Worm (Caenorhabditis elegans) whole organism, young adult: ENCODE results near the gene srh-214.

Source experiments
- F49E8.2 ChIP-seq: sonication (generic microtip); optimal IDR thresholded peaks from 3 replicates; lab custom pipeline; 2017; ENCODE audit warnings: missing genetic modification characterization, mild to moderate bottlenecking, missing compliant biosample characterization, antibody characterized with exemption, moderate library complexity; ENCODE audit not compliant: insufficient read depth
- ama-1 ChIP-seq, 3 experiments: fragments of 150-350 bp in 1 of 3; sonication (generic microtip) in 2 of 3; optimal IDR thresholded peaks; 2 replicates each; lab custom pipeline; 2014 to 2018; ENCODE audit warnings: missing biosample characterization in 2 of 3, missing genetic modification characterization in 2 of 3, missing genetic modification reagents in 2 of 3
- aptf-3 ChIP-seq: fragments of 200-800 bp; sonication (Bioruptor generic); IDR thresholded peaks from 2 replicates; pipeline ENCODE4 v1.3.6; 2022; ENCODE audit warnings: missing genetic modification characterization, missing compliant biosample characterization
- attf-3 ChIP-seq: fragments of 200-800 bp; sonication (Bioruptor generic); conservative IDR thresholded peaks from 2 replicates; pipeline ENCODE4 v1.3.6; 2022; ENCODE audit warnings: missing genetic modification reagents, missing genetic modification characterization, missing compliant biosample characterization
- cebp-2 ChIP-seq: fragments of 200-800 bp; sonication (Bioruptor generic); IDR thresholded peaks from 2 replicates; pipeline ENCODE4 v1.3.6; 2022; ENCODE audit warnings: missing genetic modification characterization, missing compliant biosample characterization
- ceh-91 ChIP-seq: fragments of 200-800 bp; sonication (Bioruptor generic); IDR thresholded peaks from 2 replicates; pipeline ENCODE4 v1.3.6; 2022; ENCODE audit warnings: missing genetic modification reagents, missing genetic modification characterization, missing compliant biosample characterization
- dox-1 ChIP-seq: fragments of 200-800 bp; sonication (Bioruptor generic); IDR thresholded peaks from 2 replicates; pipeline ENCODE4 v1.3.6; 2022; ENCODE audit warnings: missing genetic modification reagents, missing genetic modification characterization, missing compliant biosample characterization
- efl-1 ChIP-seq: fragments of 150-350 bp; optimal IDR thresholded peaks from 2 replicates; lab custom pipeline; 2014; ENCODE audit warnings: missing biosample characterization, missing genetic modification reagents, missing genetic modification characterization
- mcd-1 ChIP-seq: fragments of 200-800 bp; sonication (Bioruptor generic); IDR thresholded peaks from 2 replicates; pipeline ENCODE4 v1.3.6; 2022; ENCODE audit warnings: missing genetic modification reagents, missing genetic modification characterization, missing compliant biosample characterization
- nhr-120 ChIP-seq: fragments of 200-800 bp; sonication (Bioruptor generic); IDR thresholded peaks from 2 replicates; pipeline ENCODE4 v1.3.6; 2022; ENCODE audit warnings: missing genetic modification characterization, missing compliant biosample characterization
- nhr-80 ChIP-seq: sonication (generic microtip); optimal IDR thresholded peaks from 2 replicates; lab custom pipeline; 2016; ENCODE audit warnings: missing genetic modification characterization, missing compliant biosample characterization
- snpc-1.3 ChIP-seq: sonication (generic microtip); optimal IDR thresholded peaks from 2 replicates; lab custom pipeline; 2017; ENCODE audit warnings: missing genetic modification characterization, mild to moderate bottlenecking, missing compliant biosample characterization, antibody characterized with exemption, moderate library complexity, missing genotype, missing genetic modification reagents; ENCODE audit not compliant: insufficient read depth
- sptf-2 ChIP-seq: fragments of 200-800 bp; sonication (Bioruptor generic); optimal IDR thresholded peaks from 2 replicates; lab custom pipeline; 2018; ENCODE audit warnings: mild to moderate bottlenecking, missing genetic modification characterization, missing compliant biosample characterization
- ztf-6 ChIP-seq: fragments of 200-800 bp; sonication (Bioruptor generic); IDR thresholded peaks from 2 replicates; pipeline ENCODE4 v1.3.6; 2022; ENCODE audit warnings: missing genetic modification reagents, missing genetic modification characterization, missing compliant biosample characterization

DNA sequence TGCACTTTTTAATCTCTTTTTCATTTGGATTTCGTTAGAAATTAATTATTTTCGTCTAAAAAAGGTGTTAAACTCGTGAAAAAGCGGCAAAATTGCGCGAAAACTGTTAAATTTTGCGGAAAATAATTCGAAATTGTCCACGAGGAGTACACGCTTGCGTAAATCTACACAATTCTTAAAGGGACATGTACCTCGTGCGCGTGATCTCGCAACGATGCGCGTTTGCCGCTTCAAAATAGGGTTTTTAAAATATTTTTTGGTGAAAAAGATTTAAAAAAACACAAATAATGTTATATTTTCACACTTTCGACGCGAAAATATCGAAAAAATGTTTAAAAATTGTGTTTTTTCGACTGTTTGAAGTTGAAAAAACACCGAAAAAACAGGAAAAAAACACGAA, 36.2 kb downstream of the srh-214 start:
- TF ChIP-seq ama-1 (optimal IDR thresholded peaks at IDR 0.05; lab: Kevin White, UChicago), result no peak
- no peak for TF ChIP-seq ama-1 (GFP tag; optimal IDR thresholded peaks at IDR 0.05; lab: Kevin White, UChicago)
- TF ChIP-seq ceh-91 (GFP tag; lab: Robert Waterston, UW), result peak; percentile 49; the same call in 1 of the 2 replicates
- peak; percentile 59 for TF ChIP-seq efl-1
- no peak for TF ChIP-seq mcd-1 (GFP tag; lab: Robert Waterston, UW)
- TF ChIP-seq sptf-2 (GFP tag; lab: Kevin White, UChicago), result no peak
- TF ChIP-seq dox-1, result no peak
- TF ChIP-seq nhr-80 (tag; lab: Kevin White, UChicago), result no peak
- TF ChIP-seq aptf-3 (GFP tag; lab: Robert Waterston, UW), result no peak
- TF ChIP-seq F49E8.2 (tag; lab: Kevin White, UChicago), result no peak
- no peak for TF ChIP-seq nhr-120 (GFP tag; lab: Robert Waterston, UW)
- TF ChIP-seq snpc-1.3 (tag; lab: Kevin White, UChicago), result no peak
- no peak for TF ChIP-seq ztf-6 (GFP tag; lab: Robert Waterston, UW)
- TF ChIP-seq cebp-2 (GFP tag; lab: Robert Waterston, UW), result no peak
- TF ChIP-seq attf-3, result no peak
